Worm (Caenorhabditis elegans) whole organism, L4/young adult: ENCODE data around the gene F54D5.4.
"Not testable (repeated sequence)": the region's sequence is repeated elsewhere in the genome, so short reads cannot be mapped to it uniquely, and the experiment has no call there.

ENCODE experiments used
- W03F9.2 ChIP-seq: fragments of 150-350 bp; optimal IDR thresholded peaks from 2 replicates; lab custom pipeline; 2014; ENCODE audit warnings: missing biosample characterization, missing genetic modification characterization
- dao-5 ChIP-seq: sonication (generic microtip); optimal IDR thresholded peaks from 2 replicates; lab custom pipeline; 2016; ENCODE audit warnings: missing genotype, missing genetic modification characterization, moderate library complexity, missing compliant biosample characterization
- him-1 ChIP-seq: sonication (generic microtip); optimal IDR thresholded peaks from 2 replicates; lab custom pipeline; 2016; ENCODE audit warnings: missing genotype, missing genetic modification reagents, missing genetic modification characterization, missing compliant biosample characterization

F54D5.4 gene

ce11 chrII:11544714-11545113, 24.9 kb upstream of the F54D5.4 start, which contains the start of gene F54D5.9:
Gene F54D5.9, minus strand, starts transcription at chrII:11544828.
- TF ChIP-seq him-1 (tag; lab: Kevin White, UChicago) (no peak), W03F9.2 (no peak), dao-5 (no peak)

DNA sequence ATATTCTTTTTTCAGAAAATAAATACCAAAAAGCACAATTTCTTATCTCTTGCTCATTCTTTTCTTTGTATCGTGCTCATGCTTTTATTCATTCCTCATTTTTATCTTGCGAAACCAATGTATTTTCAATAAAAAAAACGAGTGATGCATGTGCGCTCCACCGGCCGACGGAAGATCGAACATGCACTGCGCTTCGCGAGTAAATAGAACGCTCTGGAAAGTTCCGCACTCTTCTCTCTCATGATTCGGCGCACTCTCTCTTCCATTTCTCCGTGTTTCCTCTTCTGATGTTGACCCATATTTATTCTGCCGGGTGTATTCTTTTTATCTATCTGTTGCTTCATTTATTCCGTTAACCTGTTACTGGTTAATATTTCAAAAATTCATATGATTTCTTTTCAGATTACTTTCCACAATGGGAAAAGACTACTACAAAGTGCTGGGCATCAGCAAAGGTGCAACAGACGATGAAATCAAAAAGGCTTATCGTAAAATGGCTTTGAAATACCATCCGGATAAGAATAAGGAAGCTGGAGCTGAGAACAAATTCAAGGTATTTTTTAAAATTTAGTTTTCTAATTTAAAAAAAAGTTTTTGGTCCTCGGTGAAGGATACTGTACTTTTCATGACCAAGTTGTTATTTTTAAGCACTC, 24.2 kb upstream of the F54D5.4 start, which contains the start of gene dnj-13:
Gene dnj-13, plus strand, starts transcription at position 403 of the 653 bp plus-strand sequence.
- peak; percentile 36 for TF ChIP-seq dao-5
- TF ChIP-seq him-1 (tag; lab: Kevin White, UChicago), result peak; percentile 73
- peak; percentile 83 for TF ChIP-seq W03F9.2

- TF ChIP-seq him-1 (tag; lab: Kevin White, UChicago) (no peak), W03F9.2 (no peak), dao-5 (no peak)
Observed at ce11 chrII:11545952-11546325, 23.7 kb upstream of the F54D5.4 start.

DNA sequence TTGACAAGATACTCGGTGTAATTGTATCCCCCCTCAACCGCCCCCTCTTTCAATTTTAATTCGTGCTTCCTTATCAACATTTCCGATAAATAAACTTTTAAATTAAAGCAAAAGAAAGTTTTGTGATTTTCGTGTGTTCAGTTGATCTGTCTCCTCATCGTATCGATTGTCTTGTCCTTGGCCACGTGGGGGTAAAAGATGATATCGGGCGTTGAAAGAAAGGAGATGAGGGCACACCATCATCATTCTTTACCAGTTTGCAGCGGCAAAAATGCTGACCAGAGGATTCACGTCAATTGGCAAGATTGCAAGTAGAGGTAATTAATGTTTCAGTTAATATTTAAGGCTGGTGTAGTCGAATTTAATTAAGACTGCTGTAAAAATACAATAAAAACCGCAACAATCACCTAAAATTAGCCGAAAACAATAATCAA, 22.3 kb upstream of the F54D5.4 start, which contains the start of gene F54D5.7:
Gene F54D5.7, plus strand, starts transcription at position 264 of the 434 bp plus-strand sequence.
- peak; percentile 30 for TF ChIP-seq W03F9.2
- no peak for TF ChIP-seq him-1 (tag; lab: Kevin White, UChicago)

- TF ChIP-seq dao-5; W03F9.2; him-1 (tag; lab: Kevin White, UChicago): not testable (repeated sequence)
Observed at ce11 chrII:11551981-11552380, 17.6 kb upstream of the F54D5.4 start, which contains the start of gene dhgd-1. Gene dhgd-1, minus strand, starts transcription at chrII:11552081.

- no peak for TF ChIP-seq W03F9.2
- TF ChIP-seq him-1 (tag; lab: Kevin White, UChicago), result no peak
- no peak for TF ChIP-seq dao-5
Observed at ce11 chrII:11555634-11556033, 14.0 kb upstream of the F54D5.4 start, which contains the start of gene F54D5.24. Gene F54D5.24, plus strand, starts transcription at chrII:11555949.

ce11 chrII:11556338-11556737, 13.3 kb upstream of the F54D5.4 start, which contains the start of gene F54D5.17:
Gene F54D5.17, plus strand, starts transcription at chrII:11556638.
- TF ChIP-seq him-1 (tag; lab: Kevin White, UChicago), result no peak
- no peak for TF ChIP-seq dao-5
- TF ChIP-seq W03F9.2, result no peak

DNA sequence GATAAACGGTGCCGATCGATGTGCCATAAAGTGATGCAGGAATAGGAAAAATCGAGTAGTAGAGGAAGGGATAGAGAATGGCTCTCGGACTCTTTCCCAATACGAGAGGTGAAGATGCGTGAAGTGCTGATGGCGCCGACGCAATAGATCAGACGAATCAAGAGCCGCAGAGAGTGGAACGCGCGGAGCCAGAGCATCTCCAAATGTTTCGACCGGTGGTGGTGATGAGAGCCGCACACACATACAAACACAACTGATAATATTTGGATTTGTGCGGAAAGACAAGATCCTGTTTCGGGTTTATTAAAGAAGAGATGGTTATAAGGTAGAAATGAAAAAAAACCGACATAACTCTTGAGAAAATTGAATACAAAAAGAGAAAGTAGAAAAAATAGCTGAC, 5.5 kb upstream of the F54D5.4 start, which contains the start of gene F54D5.15:
Gene F54D5.15, minus strand, starts transcription at position 101 of the 400 bp plus-strand sequence.
- TF ChIP-seq W03F9.2 (no peak), dao-5 (no peak), him-1 (tag; lab: Kevin White, UChicago) (no peak)

- no peak for TF ChIP-seq him-1 (tag; lab: Kevin White, UChicago)
- TF ChIP-seq W03F9.2, result no peak
- no peak for TF ChIP-seq dao-5
Observed at ce11 chrII:11566970-11567711, 2.5 kb upstream of the F54D5.4 start, which contains the start of gene F54D5.5. Gene F54D5.5, minus strand, starts transcription at chrII:11567020.

DNA sequence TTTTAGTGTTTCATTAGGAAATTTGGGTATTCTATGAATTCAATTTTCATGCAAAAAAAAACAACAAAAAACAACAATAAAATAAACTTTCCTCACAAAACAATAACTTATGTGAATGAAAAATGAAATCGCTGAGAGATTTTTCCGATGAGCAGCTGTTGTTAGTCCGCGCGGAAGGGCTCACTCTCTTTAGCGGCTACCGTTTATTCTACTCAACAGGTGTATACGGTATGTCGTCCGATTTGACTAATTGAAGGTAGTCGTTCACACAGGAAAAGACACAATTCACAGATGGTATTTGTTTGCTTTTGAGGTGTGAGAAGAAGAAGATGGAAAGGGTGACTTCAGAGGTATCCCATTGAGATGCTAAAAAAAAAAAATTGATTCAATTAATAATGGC, 948 bp upstream of the F54D5.4 start:
- no peak for TF ChIP-seq W03F9.2
- no peak for TF ChIP-seq dao-5
- no peak for TF ChIP-seq him-1 (tag; lab: Kevin White, UChicago)

- TF ChIP-seq W03F9.2 (no peak), him-1 (tag; lab: Kevin White, UChicago) (no peak)
Observed at ce11 chrII:11571260-11571854, 1.7 kb downstream of the F54D5.4 start, which contains the start of gene F54D5.3. Gene F54D5.3, plus strand, starts transcription at chrII:11571805.

DNA sequence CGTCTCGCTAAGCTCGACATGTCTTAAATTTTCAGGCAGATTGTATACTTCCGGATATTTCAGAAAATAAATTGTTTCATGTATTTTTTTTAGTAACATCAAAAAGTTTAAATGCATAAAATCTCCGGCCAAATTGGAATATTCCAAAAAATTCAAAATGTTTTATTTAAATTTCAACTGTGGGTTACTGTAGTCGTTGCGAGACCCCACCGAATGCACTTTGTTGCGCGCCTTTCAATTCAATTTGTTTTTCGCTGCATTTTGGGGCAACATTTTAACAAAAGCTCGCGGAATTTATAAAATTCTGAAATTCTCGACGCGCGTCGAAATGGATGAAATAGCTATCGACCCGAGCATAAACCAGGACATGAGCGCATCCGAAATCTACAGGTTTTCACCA, 3.3 kb downstream of the F54D5.4 start, which contains the start of gene F54D5.2:
Gene F54D5.2, plus strand, starts transcription at position 237 of the 400 bp plus-strand sequence.
- TF ChIP-seq W03F9.2, result no peak
- TF ChIP-seq him-1 (tag; lab: Kevin White, UChicago), result no peak
- TF ChIP-seq dao-5, result no peak

DNA sequence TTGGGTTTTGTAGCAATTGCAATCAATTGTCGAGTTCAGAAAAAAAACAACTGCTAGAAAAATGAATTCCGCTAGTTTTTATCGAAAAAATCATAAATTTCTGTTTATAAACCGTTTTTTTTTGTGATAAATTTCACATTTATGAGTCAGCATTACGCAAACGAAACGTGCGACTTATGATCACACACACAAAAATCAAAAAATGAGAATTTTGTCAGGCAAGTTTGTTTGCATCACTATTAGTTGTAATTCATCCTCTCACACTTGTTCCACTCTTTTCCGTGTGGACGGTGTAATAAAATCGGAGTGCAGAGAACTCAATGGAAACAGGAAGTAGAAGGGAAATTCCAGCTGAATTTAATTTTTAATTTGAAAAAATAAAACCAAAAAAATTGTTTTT, 7.8 kb downstream of the F54D5.4 start, which contains the start of gene pcs-1:
Gene pcs-1, minus strand, starts transcription at position 344 of the 400 bp plus-strand sequence.
- no peak for TF ChIP-seq W03F9.2
- no peak for TF ChIP-seq him-1 (tag; lab: Kevin White, UChicago)
- TF ChIP-seq dao-5, result no peak

- no peak for TF ChIP-seq W03F9.2
- TF ChIP-seq dao-5, result no peak
- no peak for TF ChIP-seq him-1 (tag; lab: Kevin White, UChicago)
Observed at ce11 chrII:11577861-11578260, 8.2 kb downstream of the F54D5.4 start.
